Worm (Caenorhabditis elegans): ENCODE results near the gene nlp-101.

DNA sequence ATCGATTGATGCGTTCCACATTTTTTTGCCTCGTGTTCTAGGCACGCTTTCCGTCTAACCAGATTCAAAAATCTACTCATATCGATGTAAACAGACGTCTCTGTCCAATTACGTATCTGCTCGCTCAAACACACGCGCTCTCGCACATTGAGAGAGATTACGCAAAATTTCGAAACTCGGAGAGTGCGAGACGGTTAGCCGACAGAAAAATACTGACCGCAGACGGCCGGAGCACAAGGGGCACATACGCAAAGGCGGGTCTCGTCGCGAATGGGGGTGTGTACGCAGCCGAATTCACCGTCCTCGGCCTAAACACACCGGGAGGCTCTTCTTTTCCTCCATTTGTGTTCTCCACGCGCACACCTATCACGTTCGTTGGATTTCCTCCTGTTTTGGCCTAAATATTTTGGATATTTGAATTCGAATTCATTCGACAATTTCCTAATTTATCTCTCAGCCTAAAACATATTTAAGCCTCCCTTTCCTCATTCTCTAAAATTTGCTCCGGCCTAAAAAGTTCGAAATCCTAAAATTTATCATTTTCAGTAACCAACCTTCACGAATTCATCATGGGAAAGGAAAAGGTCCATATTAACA is 15.5 kb upstream of the nlp-101 start, which contains the start of gene eef-1A.2:
- TF ChIP-seq nhr-237 (tag; optimal IDR thresholded peaks at IDR 0.05) (peak; percentile 74), nhr-28 (tag; optimal IDR thresholded peaks at IDR 0.05) (no peak), unc-62 (GFP tag; optimal IDR thresholded peaks at IDR 0.05) (peak; percentile 73), unc-120 (tag; optimal IDR thresholded peaks at IDR 0.05; ENCODE audit: poor library complexity, severe bottlenecking) (peak; percentile 64), unc-39 (tag; optimal IDR thresholded peaks at IDR 0.05) (no peak), lsy-2 (tag; optimal IDR thresholded peaks at IDR 0.05) (peak; percentile 77), pha-4 (tag; optimal IDR thresholded peaks at IDR 0.05) (peak; percentile 93), sptf-1 (tag; optimal IDR thresholded peaks at IDR 0.05) (peak; percentile 53), nhr-12 (tag; optimal IDR thresholded peaks at IDR 0.05) (no peak), lin-13 (tag; optimal IDR thresholded peaks at IDR 0.05) (peak; percentile 54)
